Fruit fly (Drosophila melanogaster): ENCODE measurements around the gene SF1.

Gene SF1

DNA sequence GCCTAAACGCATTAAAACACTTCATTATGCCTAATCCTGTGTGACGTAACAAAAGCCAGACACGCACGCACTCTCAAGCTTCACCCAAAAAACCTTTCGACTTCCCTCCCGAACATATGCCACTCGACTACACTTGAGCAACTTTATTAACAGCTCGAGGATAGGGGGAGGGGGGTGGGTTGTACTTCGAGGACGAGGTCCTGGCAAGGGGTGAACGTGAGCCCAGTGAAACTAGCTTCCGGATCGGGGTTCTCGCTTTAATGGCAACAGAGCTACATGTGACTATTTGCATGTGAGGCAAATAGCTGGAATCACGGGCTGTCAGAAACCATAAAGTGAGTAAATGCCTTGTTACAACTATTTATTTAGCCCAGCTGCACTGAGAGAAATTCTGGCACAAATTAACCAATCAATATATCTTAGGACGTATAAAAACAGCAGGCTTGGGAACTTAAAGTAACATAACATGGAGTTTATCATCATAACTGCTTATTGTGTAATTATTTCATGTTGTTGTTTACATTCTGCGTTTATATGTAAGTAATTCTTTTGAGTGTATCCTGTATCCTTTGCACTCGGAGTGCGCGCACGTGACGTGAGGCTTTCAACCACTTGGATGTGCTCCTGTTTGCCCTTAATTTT is 10.7 kb downstream of the SF1 start (continued):
- TF ChIP-seq CG15696 (tag; optimal IDR thresholded peaks at IDR 0.05): peak; percentile 58
- TF ChIP-seq ftz-f1 (GFP tag; optimal IDR thresholded peaks at IDR 0.05): no peak
- TF ChIP-seq CG10267 (tag; optimal IDR thresholded peaks at IDR 0.05): peak; percentile 57
- TF ChIP-seq CG4820 (GFP tag; optimal IDR thresholded peaks at IDR 0.05): peak; percentile 55
- no peak for TF ChIP-seq CG16779 (GFP tag; IDR thresholded peaks at IDR 0.05)
- TF ChIP-seq CG18476 (GFP tag; optimal IDR thresholded peaks at IDR 0.05): peak; percentile 26
- TF ChIP-seq Oli (tag; optimal IDR thresholded peaks at IDR 0.05): peak; percentile 62
- peak; percentile 70 for TF ChIP-seq vvl (GFP tag; IDR thresholded peaks at IDR 0.05)
- TF ChIP-seq ara (GFP tag; IDR thresholded peaks at IDR 0.05): peak; percentile 60; the same call in 1 of the 2 replicates
- TF ChIP-seq CG6791 (GFP tag; IDR thresholded peaks at IDR 0.05; ENCODE audit: partially characterized antibody): no peak
- peak; percentile 49 for TF ChIP-seq Antp (GFP tag; optimal IDR thresholded peaks at IDR 0.05)
- peak; percentile 49 for TF ChIP-seq pnt (GFP tag; optimal IDR thresholded peaks at IDR 0.05)
- TF ChIP-seq NfI (GFP tag; optimal IDR thresholded peaks at IDR 0.05): peak; percentile 14
- no peak for TF ChIP-seq Dp (GFP tag; optimal IDR thresholded peaks at IDR 0.05)
- TF ChIP-seq CG3847 (GFP tag; IDR thresholded peaks at IDR 0.05): 0 out of 2 replicates have a peak, but pooled peaks have one; percentile 9
- no peak for TF ChIP-seq kay (GFP tag; optimal IDR thresholded peaks at IDR 0.05)
- TF ChIP-seq row (GFP tag; IDR thresholded peaks at IDR 0.05): peak; percentile 74
- no peak for TF ChIP-seq al (GFP tag; IDR thresholded peaks at IDR 0.05)
- TF ChIP-seq so (GFP tag; IDR thresholded peaks at IDR 0.05): no peak
- TF ChIP-seq org-1 (GFP tag; optimal IDR thresholded peaks at IDR 0.05): peak; percentile 37
- peak; percentile 82 for TF ChIP-seq dmrt11E (tag; optimal IDR thresholded peaks at IDR 0.05)
- TF ChIP-seq gem (tag; optimal IDR thresholded peaks at IDR 0.05): peak; percentile 76
- no peak for TF ChIP-seq CG1024 (GFP tag; IDR thresholded peaks at IDR 0.05)
- TF ChIP-seq Hr39 (optimal IDR thresholded peaks at IDR 0.05): no peak
- no peak for TF ChIP-seq CG11696 (GFP tag; IDR thresholded peaks at IDR 0.05)
- TF ChIP-seq zfh2 (GFP tag; optimal IDR thresholded peaks at IDR 0.05): no peak
- no peak for TF ChIP-seq Fer2 (tag; optimal IDR thresholded peaks at IDR 0.05)
- peak; percentile 39 for TF ChIP-seq chn (GFP tag; optimal IDR thresholded peaks at IDR 0.05)
- TF ChIP-seq CG12236 (GFP tag; optimal IDR thresholded peaks at IDR 0.05): no peak
- TF ChIP-seq CG9609 (GFP tag; optimal IDR thresholded peaks at IDR 0.05): peak; percentile 14
- peak; percentile 67 for TF ChIP-seq zen (tag; optimal IDR thresholded peaks at IDR 0.05)
- TF ChIP-seq Xrp1 (GFP tag; IDR thresholded peaks at IDR 0.05): peak; percentile 75; the same call in 1 of the 2 replicates
- peak; percentile 42 for TF ChIP-seq CG10209 (GFP tag; optimal IDR thresholded peaks at IDR 0.05)
- peak; percentile 59; the same call in 1 of the 3 replicates for TF ChIP-seq zfh1 (GFP tag; IDR thresholded peaks at IDR 0.05)
- peak; percentile 76 for TF ChIP-seq CG2712 (tag; optimal IDR thresholded peaks at IDR 0.05)
- peak; percentile 61 for TF ChIP-seq D19A (tag; optimal IDR thresholded peaks at IDR 0.05)
- peak; percentile 14 for TF ChIP-seq CG9817 (tag; optimal IDR thresholded peaks at IDR 0.05)
- no peak for TF ChIP-seq Max (GFP tag; optimal IDR thresholded peaks at IDR 0.05)
- no peak for TF ChIP-seq lov (optimal IDR thresholded peaks at IDR 0.05)
- no peak for TF ChIP-seq lov (GFP tag; IDR thresholded peaks at IDR 0.05)
- no peak for TF ChIP-seq CG4707 (GFP tag; optimal IDR thresholded peaks at IDR 0.05)
- TF ChIP-seq ERR (GFP tag; optimal IDR thresholded peaks at IDR 0.05): no peak
- TF ChIP-seq ken (GFP tag; IDR thresholded peaks at IDR 0.05): no peak
- TF ChIP-seq CG17568 (GFP tag; optimal IDR thresholded peaks at IDR 0.05): no peak
- TF ChIP-seq bsh (GFP tag; optimal IDR thresholded peaks at IDR 0.05): peak in 1 of 2 experiments; percentile 77
- no peak for TF ChIP-seq CG12071 (GFP tag; optimal IDR thresholded peaks at IDR 0.05)
- no peak for TF ChIP-seq HmgZ (tag; optimal IDR thresholded peaks at IDR 0.05)
- TF ChIP-seq CrebB (tag; optimal IDR thresholded peaks at IDR 0.05): no peak
- TF ChIP-seq Ets65A (GFP tag): peak; percentile 91
- peak; percentile 41; the same call in 1 of the 2 replicates for TF ChIP-seq sisA (GFP tag; IDR thresholded peaks at IDR 0.05)
- peak; percentile 33 for TF ChIP-seq CG1233 (GFP tag; optimal IDR thresholded peaks at IDR 0.05)
